Worm (Caenorhabditis elegans) whole organism, late embryonic: ENCODE data around the gene srx-104.

Source experiments
- K02D7.2 ChIP-seq: sonication (generic microtip); optimal IDR thresholded peaks from 2 replicates; lab custom pipeline; 2017; ENCODE audit warnings: mild to moderate bottlenecking, missing genetic modification characterization, missing compliant biosample characterization
- ceh-24 ChIP-seq: sonication (generic microtip); optimal IDR thresholded peaks from 2 replicates; lab custom pipeline; 2016; ENCODE audit warnings: mild to moderate bottlenecking, missing genetic modification characterization, missing compliant biosample characterization
- ets-4 ChIP-seq: sonication (generic microtip); optimal IDR thresholded peaks from 2 replicates; lab custom pipeline; 2016; ENCODE audit warnings: missing genetic modification characterization, missing compliant biosample characterization
- sox-2 ChIP-seq: fragments of 200-800 bp; sonication (Bioruptor generic); IDR thresholded peaks from 2 replicates; pipeline ENCODE4 v1.3.6; 2022; ENCODE audit warnings: missing genetic modification reagents, missing genetic modification characterization, missing compliant biosample characterization
- unc-55 ChIP-seq: sonication (generic microtip); optimal IDR thresholded peaks from 2 replicates; lab custom pipeline; 2017; ENCODE audit warnings: missing biosample characterization, missing genetic modification reagents, missing genetic modification characterization
- ztf-16 ChIP-seq: sonication (generic microtip); optimal IDR thresholded peaks from 2 replicates; lab custom pipeline; 2017; ENCODE audit warnings: missing genetic modification characterization, missing compliant biosample characterization

- no peak for TF ChIP-seq ets-4 (tag; lab: Kevin White, UChicago)
- no peak for TF ChIP-seq sox-2 (GFP tag; lab: Robert Waterston, UW)
- no peak for TF ChIP-seq K02D7.2 (tag; lab: Kevin White, UChicago)
- no peak for TF ChIP-seq ztf-16 (tag; lab: Kevin White, UChicago)
- no peak for TF ChIP-seq unc-55 (GFP tag; lab: Kevin White, UChicago)
- TF ChIP-seq ceh-24 (tag; lab: Kevin White, UChicago), result no peak
These were observed 11.2 kb downstream of the srx-104 start, which contains the start of gene ifas-1 for ce11 chrII:3688333-3688732.
